Fruit fly (Drosophila melanogaster) whole organism, embryonic: Measurements from ENCODE around the gene Bap111.

Source experiments
- Adf1 ChIP-seq: fragments of 200-800 bp; sonication (Bioruptor generic); IDR thresholded peaks from 2 replicates; pipeline ENCODE4 v1.3.6; 2022; ENCODE audit warnings: missing biosample characterization, missing genetic modification characterization
- Atf3 ChIP-seq: fragments of 200-800 bp; sonication (Bioruptor generic); optimal IDR thresholded peaks from 3 replicates; lab custom pipeline; 2016; ENCODE audit warnings: missing biosample characterization, missing genetic modification characterization
- Bgb ChIP-seq: fragments of 200-800 bp; sonication (Bioruptor generic); IDR thresholded peaks from 2 replicates; pipeline ENCODE4 v1.3.6; 2022; ENCODE audit warnings: missing biosample characterization, missing genetic modification characterization; ENCODE audit not compliant: partially characterized antibody
- BtbVII ChIP-seq: fragments of 200-800 bp; sonication (Bioruptor generic); optimal IDR thresholded peaks from 3 replicates; lab custom pipeline; 2017; ENCODE audit warnings: missing biosample characterization, mild to moderate bottlenecking, missing genetic modification characterization
- CG10147 ChIP-seq: fragments of 200-800 bp; sonication (Bioruptor generic); optimal IDR thresholded peaks from 2 replicates; lab custom pipeline; 2019; ENCODE audit warnings: missing biosample characterization, mild to moderate bottlenecking, missing genetic modification characterization, moderate library complexity
- CG10462 ChIP-seq: fragments of 200-800 bp; sonication (Bioruptor generic); optimal IDR thresholded peaks from 2 replicates; lab custom pipeline; 2016; ENCODE audit warnings: missing biosample characterization, missing genetic modification characterization
- CG10543 ChIP-seq: fragments of 200-800 bp; sonication (Bioruptor generic); optimal IDR thresholded peaks from 3 replicates; lab custom pipeline; 2017; ENCODE audit warnings: missing biosample characterization, mild to moderate bottlenecking, missing genetic modification characterization, moderate library complexity
- CG11696 ChIP-seq: fragments of 200-800 bp; sonication (Bioruptor generic); IDR thresholded peaks from 2 replicates; pipeline ENCODE4 v1.3.6; 2022; ENCODE audit warnings: missing biosample characterization, missing genetic modification characterization
- CG12104 ChIP-seq: fragments of 200-800 bp; sonication (Bioruptor generic); optimal IDR thresholded peaks from 3 replicates; lab custom pipeline; 2016; ENCODE audit warnings: missing biosample characterization, missing genetic modification characterization
- CG15073 ChIP-seq: fragments of 200-800 bp; sonication (Bioruptor generic); optimal IDR thresholded peaks from 2 replicates; lab custom pipeline; 2016; ENCODE audit warnings: missing biosample characterization, missing genetic modification characterization
- CG17829 ChIP-seq: fragments of 200-800 bp; optimal IDR thresholded peaks from 2 replicates; lab custom pipeline; 2019; ENCODE audit warnings: missing biosample characterization, mild to moderate bottlenecking, missing genetic modification characterization, moderate library complexity
- CG2129 ChIP-seq: fragments of 200-800 bp; sonication (Bioruptor generic); IDR thresholded peaks from 2 replicates; pipeline ENCODE4 v1.3.6; 2022; ENCODE audit warnings: missing biosample characterization, missing genetic modification characterization; ENCODE audit not compliant: partially characterized antibody
- CG31224 ChIP-seq: fragments of 200-800 bp; sonication (Bioruptor generic); IDR thresholded peaks from 2 replicates; pipeline ENCODE4 v1.3.6; 2022; ENCODE audit warnings: missing biosample characterization, missing genetic modification characterization
- CG34422 ChIP-seq: fragments of 200-800 bp; sonication (Bioruptor generic); IDR thresholded peaks from 3 replicates; pipeline ENCODE4 v1.3.6; 2022; ENCODE audit warnings: missing biosample characterization, missing genetic modification characterization
- CG5180 ChIP-seq: fragments of 200-800 bp; sonication (Bioruptor generic); optimal IDR thresholded peaks from 3 replicates; lab custom pipeline; 2017; ENCODE audit warnings: missing biosample characterization, missing genetic modification characterization, mild to moderate bottlenecking, moderate library complexity, missing genetic modification reagents
- Dip3 ChIP-seq: fragments of 200-800 bp; sonication (Bioruptor generic); optimal IDR thresholded peaks from 3 replicates; lab custom pipeline; 2016; ENCODE audit warnings: missing biosample characterization, missing genetic modification characterization
- Dll ChIP-seq: fragments of 200-800 bp; sonication (Bioruptor generic); IDR thresholded peaks from 4 replicates; pipeline ENCODE4 v1.3.6; 2022; ENCODE audit warnings: missing biosample characterization, missing genetic modification characterization; ENCODE audit not compliant: partially characterized antibody
- Fer2 ChIP-seq: fragments of 200-800 bp; sonication (Bioruptor generic); optimal IDR thresholded peaks from 2 replicates; lab custom pipeline; 2018; ENCODE audit warnings: missing biosample characterization, mild to moderate bottlenecking, missing genetic modification characterization, moderate library complexity
- Mes4 ChIP-seq: fragments of 200-800 bp; sonication (Bioruptor generic); optimal IDR thresholded peaks from 2 replicates; lab custom pipeline; 2016; ENCODE audit warnings: missing biosample characterization, missing genetic modification characterization
- Pdp1 ChIP-seq, 2 experiments: fragments of 200-800 bp; sonication (Bioruptor generic); optimal IDR thresholded peaks; 3 replicates each; lab custom pipeline; 2016; ENCODE audit warnings: missing biosample characterization in 2 of 2, missing genetic modification characterization in 2 of 2, mild to moderate bottlenecking in 1 of 2, moderate library complexity in 1 of 2
- Scr ChIP-seq: fragments of 200-800 bp; sonication (Bioruptor generic); IDR thresholded peaks from 2 replicates; pipeline ENCODE4 v1.3.6; 2022; ENCODE audit warnings: missing biosample characterization, missing genetic modification characterization; ENCODE audit not compliant: partially characterized antibody
- Sox102F ChIP-seq: fragments of 200-800 bp; sonication (Bioruptor generic); optimal IDR thresholded peaks from 2 replicates; lab custom pipeline; 2018; ENCODE audit warnings: missing biosample characterization, mild to moderate bottlenecking, missing genetic modification characterization, moderate library complexity
- Sry-β ChIP-seq: fragments of 200-800 bp; sonication (Bioruptor generic); optimal IDR thresholded peaks from 2 replicates; lab custom pipeline; 2018; ENCODE audit warnings: missing biosample characterization, mild to moderate bottlenecking, missing genetic modification characterization, moderate library complexity
- Usf ChIP-seq: fragments of 200-800 bp; sonication (Bioruptor generic); optimal IDR thresholded peaks from 2 replicates; lab custom pipeline; 2017; ENCODE audit warnings: missing genotype, missing biosample characterization, missing genetic modification characterization
- Xrp1 ChIP-seq: fragments of 200-800 bp; sonication (Bioruptor generic); IDR thresholded peaks from 2 replicates; pipeline ENCODE4 v1.3.6; 2022; ENCODE audit warnings: missing biosample characterization, missing genetic modification characterization
- ase ChIP-seq: fragments of 200-800 bp; sonication (Bioruptor generic); IDR thresholded peaks from 3 replicates; pipeline ENCODE4 v1.3.6; 2022; ENCODE audit warnings: missing biosample characterization, missing genetic modification characterization
- ato ChIP-seq: fragments of 200-800 bp; sonication (Bioruptor generic); IDR thresholded peaks from 2 replicates; pipeline ENCODE4 v1.3.6; 2022; ENCODE audit warnings: missing biosample characterization, missing genetic modification characterization; ENCODE audit not compliant: partially characterized antibody
- cato ChIP-seq: fragments of 200-800 bp; sonication (Bioruptor generic); optimal IDR thresholded peaks from 2 replicates; lab custom pipeline; 2016; ENCODE audit warnings: missing biosample characterization, missing genetic modification characterization, borderline replicate concordance
- croc ChIP-seq: fragments of 200-800 bp; sonication (Bioruptor generic); conservative IDR thresholded peaks from 3 replicates; pipeline ENCODE4 v1.3.6; 2022; ENCODE audit warnings: missing biosample characterization, missing genetic modification characterization
- crp ChIP-seq, 2 experiments: fragments of 200-800 bp; sonication (Bioruptor generic); optimal IDR thresholded peaks; 2 replicates in 1 of 2; 3 replicates in 1 of 2; lab custom pipeline; 2017; ENCODE audit warnings: missing biosample characterization in 2 of 2, missing genetic modification characterization in 2 of 2, mild to moderate bottlenecking in 1 of 2, moderate library complexity in 1 of 2
- cwo ChIP-seq: fragments of 200-800 bp; sonication (Bioruptor generic); optimal IDR thresholded peaks from 3 replicates; lab custom pipeline; 2017; ENCODE audit warnings: missing biosample characterization, missing genetic modification characterization, mild to moderate bottlenecking, moderate library complexity, missing genetic modification reagents
- dmrt11E ChIP-seq: fragments of 200-800 bp; sonication (Bioruptor generic); optimal IDR thresholded peaks from 3 replicates; lab custom pipeline; 2018; ENCODE audit warnings: missing biosample characterization, mild to moderate bottlenecking, missing genetic modification characterization, moderate library complexity
- eyg ChIP-seq: fragments of 200-800 bp; sonication (Bioruptor generic); optimal IDR thresholded peaks from 3 replicates; lab custom pipeline; 2016; ENCODE audit warnings: missing biosample characterization, missing genetic modification characterization
- ftz-f1 ChIP-seq: fragments of 200-800 bp; sonication (Bioruptor generic); optimal IDR thresholded peaks from 2 replicates; lab custom pipeline; 2016; ENCODE audit warnings: missing biosample characterization, missing genetic modification characterization
- gem ChIP-seq: fragments of 200-800 bp; sonication (Bioruptor generic); optimal IDR thresholded peaks from 2 replicates; lab custom pipeline; 2019; ENCODE audit warnings: missing biosample characterization, mild to moderate bottlenecking, missing genetic modification characterization, moderate library complexity
- gsb ChIP-seq: fragments of 200-800 bp; sonication (Bioruptor generic); IDR thresholded peaks from 2 replicates; pipeline ENCODE4 v1.3.6; 2022; ENCODE audit warnings: missing biosample characterization, missing genetic modification characterization
- insv ChIP-seq, 2 experiments: fragments of 200-800 bp; sonication (Bioruptor generic); optimal IDR thresholded peaks; 3 replicates each; lab custom pipeline; 2016 to 2018; ENCODE audit warnings: missing biosample characterization in 2 of 2, missing genetic modification characterization in 2 of 2
- lilli ChIP-seq: fragments of 200-800 bp; sonication (Bioruptor generic); optimal IDR thresholded peaks from 3 replicates; lab custom pipeline; 2016; ENCODE audit warnings: missing biosample characterization, missing genetic modification characterization
- mirr ChIP-seq: fragments of 200-800 bp; sonication (Bioruptor generic); optimal IDR thresholded peaks from 3 replicates; lab custom pipeline; 2018; ENCODE audit warnings: missing biosample characterization, mild to moderate bottlenecking, missing genetic modification characterization
- nau ChIP-seq: fragments of 200-800 bp; sonication (Bioruptor generic); optimal IDR thresholded peaks from 3 replicates; lab custom pipeline; 2017; ENCODE audit warnings: missing biosample characterization, mild to moderate bottlenecking, missing genetic modification characterization, missing genetic modification reagents
- nmo ChIP-seq: fragments of 200-800 bp; sonication (Bioruptor generic); optimal IDR thresholded peaks from 2 replicates; lab custom pipeline; 2018; ENCODE audit warnings: missing biosample characterization, mild to moderate bottlenecking, missing genetic modification characterization, moderate library complexity
- oc ChIP-seq: fragments of 200-800 bp; sonication (Bioruptor generic); optimal IDR thresholded peaks from 2 replicates; lab custom pipeline; 2018; ENCODE audit warnings: missing biosample characterization, mild to moderate bottlenecking, missing genetic modification characterization, moderate library complexity
- pum ChIP-seq: fragments of 200-800 bp; sonication (Bioruptor generic); optimal IDR thresholded peaks from 2 replicates; lab custom pipeline; 2016; ENCODE audit warnings: missing biosample characterization, missing genetic modification characterization
- stwl ChIP-seq: fragments of 200-800 bp; sonication (Bioruptor generic); optimal IDR thresholded peaks from 3 replicates; lab custom pipeline; 2018; ENCODE audit warnings: missing biosample characterization, mild to moderate bottlenecking, missing genetic modification characterization, moderate library complexity
- toy ChIP-seq: fragments of 200-800 bp; sonication (Bioruptor generic); IDR thresholded peaks from 2 replicates; pipeline ENCODE4 v1.3.6; 2022; ENCODE audit warnings: missing biosample characterization, missing genetic modification characterization
- ttk ChIP-seq: fragments of 200-800 bp; sonication (Bioruptor generic); IDR thresholded peaks from 2 replicates; pipeline ENCODE4 v2.1.2; 2022; ENCODE audit warnings: missing biosample characterization, missing genetic modification characterization
- unpg ChIP-seq: fragments of 200-800 bp; sonication (Bioruptor generic); optimal IDR thresholded peaks from 3 replicates; lab custom pipeline; 2018; ENCODE audit warnings: missing biosample characterization, mild to moderate bottlenecking, missing genetic modification characterization, moderate library complexity
- wdn ChIP-seq: fragments of 200-800 bp; sonication (Bioruptor generic); IDR thresholded peaks from 2 replicates; pipeline ENCODE4 v1.3.6; 2022; ENCODE audit warnings: missing biosample characterization, missing genetic modification characterization
- wor ChIP-seq: fragments of 200-800 bp; sonication (Bioruptor generic); IDR thresholded peaks from 2 replicates; pipeline ENCODE4 v1.3.6; 2022; ENCODE audit warnings: missing biosample characterization, missing genetic modification characterization
- zfh1 ChIP-seq: fragments of 200-800 bp; sonication (Bioruptor generic); IDR thresholded peaks from 3 replicates; pipeline ENCODE4 v1.3.6; 2022; ENCODE audit warnings: missing biosample characterization, missing genetic modification characterization

The Bap111 gene

dm6 chrX:9158366-9158765 lies 9.3 kb downstream of the Bap111 start, which contains the start of the genes Ost48 and Dlip1 (continued):
- TF ChIP-seq Pdp1 (GFP tag; optimal IDR thresholded peaks at IDR 0.05; lab: Kevin White, UChicago) (no peak), zfh1 (GFP tag; lab: Robert Waterston, UW) (no peak), CG15073 (GFP tag; lab: Kevin White, UChicago) (no peak), ttk (GFP tag; lab: Robert Waterston, UW) (no peak), CG10147 (no peak), eyg (GFP tag; lab: Kevin White, UChicago) (no peak), nau (GFP tag; lab: Kevin White, UChicago) (no peak), CG12104 (GFP tag; lab: Kevin White, UChicago) (no peak), crp (GFP tag; optimal IDR thresholded peaks at IDR 0.05; lab: Kevin White, UChicago) (peak in 1 of 2 experiments; percentile 18), insv (GFP tag; optimal IDR thresholded peaks at IDR 0.05; lab: Kevin White, UChicago) (no peak), stwl (peak; percentile 54), wdn (GFP tag; lab: Robert Waterston, UW) (no peak), cwo (GFP tag; lab: Kevin White, UChicago) (no peak), CG2129 (no peak), ato (GFP tag; lab: Robert Waterston, UW) (no peak), Bgb (GFP tag; lab: Robert Waterston, UW) (0 out of 2 replicates have a peak, but pooled peaks have one; percentile 15), CG10462 (GFP tag; lab: Kevin White, UChicago) (no peak), Scr (GFP tag; lab: Robert Waterston, UW) (peak; percentile 49; the same call in 1 of the 2 replicates), mirr (GFP tag; lab: Kevin White, UChicago) (no peak), cato (GFP tag; lab: Kevin White, UChicago) (no peak), Sox102F (GFP tag; lab: Kevin White, UChicago) (no peak), Sry-β (GFP tag; lab: Kevin White, UChicago) (no peak), pum (GFP tag; lab: Kevin White, UChicago) (no peak), CG5180 (GFP tag; lab: Kevin White, UChicago) (no peak), Atf3 (no peak), Mes4 (GFP tag; lab: Kevin White, UChicago) (no peak), unpg (no peak), ase (GFP tag; lab: Robert Waterston, UW) (no peak), toy (GFP tag; lab: Robert Waterston, UW) (no peak), Dip3 (no peak), lilli (GFP tag; lab: Kevin White, UChicago) (no peak), Usf (GFP tag; lab: Kevin White, UChicago) (no peak), Dll (GFP tag; lab: Robert Waterston, UW) (peak; percentile 58; the same call in 2 of the 4 replicates), gem (tag; lab: Kevin White, UChicago) (no peak), CG31224 (GFP tag; lab: Robert Waterston, UW) (no peak), CG10543 (no peak), CG11696 (GFP tag; lab: Robert Waterston, UW) (no peak), wor (GFP tag; lab: Robert Waterston, UW) (no peak), BtbVII (GFP tag; lab: Kevin White, UChicago) (no peak), Fer2 (tag; lab: Kevin White, UChicago) (no peak), CG34422 (peak; percentile 50; the same call in 1 of the 3 replicates), dmrt11E (no peak), gsb (GFP tag; lab: Robert Waterston, UW) (no peak), nmo (GFP tag; lab: Kevin White, UChicago) (no peak), ftz-f1 (GFP tag; lab: Kevin White, UChicago) (no peak), CG17829 (tag; lab: Kevin White, UChicago) (no peak), croc (GFP tag; lab: Robert Waterston, UW) (no peak), Adf1 (GFP tag; lab: Robert Waterston, UW) (no peak), oc (tag; lab: Kevin White, UChicago) (no peak), Xrp1 (GFP tag; lab: Robert Waterston, UW) (no peak)
